Fruit fly (Drosophila melanogaster): Measurements from ENCODE around the gene PGRP-SA.

- no peak for TF ChIP-seq fd102C (GFP tag; optimal IDR thresholded peaks at IDR 0.05)
- TF ChIP-seq disco-r (GFP tag; optimal IDR thresholded peaks at IDR 0.05) = no peak
- TF ChIP-seq E2f2 (GFP tag; IDR thresholded peaks at IDR 0.05) = no peak
- TF ChIP-seq CG11398 (GFP tag; optimal IDR thresholded peaks at IDR 0.05) = no peak
- peak in 1 of 2 experiments; percentile 53 for TF ChIP-seq Hr78 (GFP tag; optimal IDR thresholded peaks at IDR 0.05)
Measured at dm6 chrX:11515550-11515949, 45.9 kb upstream of the PGRP-SA start.
